Worm (Caenorhabditis elegans): Measurements from ENCODE around the gene nrps-1.
A peak's percentile ranks its signal among the peaks of the same experiment; 100 is the strongest.

Gene nrps-1

DNA sequence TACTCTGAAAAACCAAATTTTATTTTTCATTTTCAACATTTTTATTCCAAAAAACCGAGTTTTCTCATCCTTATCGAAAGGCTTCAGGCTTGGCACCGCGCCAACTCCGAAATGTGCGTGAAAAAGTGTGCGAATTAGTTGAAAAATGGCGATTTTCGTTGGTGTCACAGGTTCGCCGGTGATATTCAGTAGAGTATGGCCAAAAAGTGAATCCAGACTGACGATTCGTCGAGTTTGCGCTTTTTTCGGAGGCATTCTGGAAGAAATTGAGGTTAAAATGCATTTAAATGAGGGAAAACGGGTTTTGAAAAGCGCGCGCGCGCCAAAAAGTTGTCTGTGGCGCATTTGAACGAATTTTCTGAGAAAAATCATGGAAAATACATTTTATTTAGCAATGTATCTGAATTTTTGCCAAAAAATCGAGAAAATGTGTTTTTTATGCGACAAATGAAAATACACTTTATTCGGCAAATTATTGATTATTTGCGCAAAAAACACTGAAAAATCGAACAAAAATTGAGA, 10.9 kb upstream of the nrps-1 start, which contains the start of the genes Y66D12A.16 and such-1:
TSS of gene Y66D12A.16 (plus strand) at position 51 of the 522 bp plus-strand sequence.
TSS of gene such-1 (minus strand) at position 256 of the 522 bp plus-strand sequence.
- no peak for TF ChIP-seq dao-5 (tag; optimal IDR thresholded peaks at IDR 0.05)
- no peak for TF ChIP-seq W03F9.2 (tag; optimal IDR thresholded peaks at IDR 0.05)
- no peak for TF ChIP-seq him-1 (tag; optimal IDR thresholded peaks at IDR 0.05)

DNA sequence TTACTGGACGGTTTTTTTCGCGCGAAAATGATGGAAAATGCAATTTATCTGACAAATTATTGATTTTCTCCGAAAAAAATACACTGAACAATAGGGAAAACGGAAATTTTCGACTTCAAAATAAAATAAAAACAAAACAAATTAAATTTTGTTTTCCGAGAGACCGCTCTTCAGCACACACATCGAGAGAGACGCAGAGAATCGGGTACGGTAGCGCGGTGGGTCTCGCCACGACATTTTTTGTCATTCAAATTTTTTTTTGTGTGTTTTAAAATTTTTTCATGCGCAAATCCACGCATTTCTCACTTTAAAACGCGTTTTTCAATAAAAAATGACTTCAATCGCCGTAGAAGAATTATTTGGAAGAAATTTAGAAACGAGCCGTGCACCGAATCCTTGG, 10.4 kb upstream of the nrps-1 start:
- TF ChIP-seq him-1 (tag; optimal IDR thresholded peaks at IDR 0.05) (no peak), dao-5 (tag; optimal IDR thresholded peaks at IDR 0.05) (no peak), W03F9.2 (tag; optimal IDR thresholded peaks at IDR 0.05) (peak; percentile 58)

DNA sequence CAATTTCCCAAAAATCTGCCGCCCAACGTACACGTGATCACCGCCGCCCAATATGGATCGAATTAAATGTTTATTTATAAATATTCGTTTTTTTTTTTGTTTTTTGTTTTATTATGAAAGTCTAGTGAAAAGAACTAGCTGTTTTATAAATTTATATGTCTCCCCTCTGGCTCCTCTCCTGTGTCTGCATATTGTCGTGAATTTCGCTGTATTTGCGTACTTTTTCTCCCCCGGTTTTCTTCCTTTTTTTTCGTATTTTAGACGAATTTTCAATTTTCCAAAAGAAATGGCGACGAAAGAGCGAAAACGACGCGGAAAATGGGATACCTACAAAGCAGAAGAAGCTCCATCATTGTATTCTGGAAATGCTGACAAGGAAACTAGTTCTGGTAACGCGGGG, 8.1 kb upstream of the nrps-1 start, which contains the start of gene xpb-1:
TSS of gene xpb-1 (plus strand) at position 262 of the 400 bp plus-strand sequence.
- TF ChIP-seq him-1 (tag; optimal IDR thresholded peaks at IDR 0.05) (no peak), W03F9.2 (tag; optimal IDR thresholded peaks at IDR 0.05) (peak; percentile 3), dao-5 (tag; optimal IDR thresholded peaks at IDR 0.05) (no peak)

DNA sequence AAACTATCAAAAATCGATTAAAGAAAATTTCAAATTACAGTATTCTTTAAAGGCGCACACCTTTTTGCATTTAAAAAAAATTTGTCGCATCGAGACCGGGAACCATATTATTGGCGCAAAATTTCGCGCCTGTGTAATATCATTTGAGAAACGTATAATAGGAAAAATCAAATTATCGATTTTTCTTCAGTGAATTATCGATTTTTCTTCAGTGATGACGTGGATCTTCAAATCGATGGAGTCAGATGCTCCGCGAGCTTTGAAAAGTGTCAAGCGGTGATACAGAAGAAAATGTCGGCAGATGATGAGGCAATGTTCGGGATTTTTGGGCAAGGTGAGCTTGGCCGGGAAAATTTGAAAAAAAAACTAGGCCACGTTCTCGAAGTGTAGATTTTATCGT, 979 bp downstream of the nrps-1 start:
- TF ChIP-seq dao-5 (tag; optimal IDR thresholded peaks at IDR 0.05) (no peak), him-1 (tag; optimal IDR thresholded peaks at IDR 0.05) (no peak), W03F9.2 (tag; optimal IDR thresholded peaks at IDR 0.05) (no peak)

DNA sequence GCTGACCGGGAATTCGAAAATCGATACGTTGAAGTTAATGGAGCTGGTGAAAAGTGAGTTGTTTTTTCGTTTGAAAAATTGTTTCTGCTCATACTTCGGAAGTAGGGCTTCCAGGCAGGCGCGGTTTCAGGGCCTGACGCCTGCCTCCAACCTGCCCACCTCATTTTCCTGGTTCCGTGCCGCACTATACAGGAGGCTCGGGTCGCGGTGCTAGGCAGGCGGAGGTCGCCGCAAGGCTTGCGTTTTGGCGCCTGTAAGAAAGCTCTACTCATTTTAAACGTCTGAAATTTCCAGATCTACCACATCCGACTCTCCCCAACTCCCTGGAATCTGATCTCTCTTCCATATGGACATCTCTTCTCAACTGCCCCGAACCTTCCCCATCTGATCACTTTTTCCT, 10.5 kb downstream of the nrps-1 start:
- TF ChIP-seq him-1 (tag; optimal IDR thresholded peaks at IDR 0.05) (no peak), dao-5 (tag; optimal IDR thresholded peaks at IDR 0.05) (no peak), W03F9.2 (tag; optimal IDR thresholded peaks at IDR 0.05) (no peak)

DNA sequence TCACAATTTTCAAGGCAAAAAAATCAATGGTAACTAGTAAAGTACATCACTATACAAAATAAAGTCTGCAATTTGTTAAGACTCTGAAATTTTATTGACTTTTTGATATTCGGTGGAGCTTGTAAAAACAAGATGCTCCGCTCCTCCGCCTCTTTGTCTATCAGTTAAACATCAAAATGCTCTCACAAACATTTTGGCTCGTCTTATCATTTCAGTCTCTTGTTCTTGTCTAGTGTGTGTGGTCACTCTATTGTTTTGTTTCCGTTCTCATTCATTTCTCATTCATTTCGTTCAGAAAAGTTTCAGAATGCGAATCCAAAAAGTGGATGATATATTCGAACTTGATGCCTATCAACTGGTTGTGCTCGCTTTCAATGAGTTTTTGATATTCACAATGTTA, 13.6 kb downstream of the nrps-1 start, which contains the start of gene Y66D12A.13:
TSS of gene Y66D12A.13 (plus strand) at position 301 of the 400 bp plus-strand sequence.
- TF ChIP-seq W03F9.2 (tag; optimal IDR thresholded peaks at IDR 0.05) (no peak), him-1 (tag; optimal IDR thresholded peaks at IDR 0.05) (no peak), dao-5 (tag; optimal IDR thresholded peaks at IDR 0.05) (no peak)

DNA sequence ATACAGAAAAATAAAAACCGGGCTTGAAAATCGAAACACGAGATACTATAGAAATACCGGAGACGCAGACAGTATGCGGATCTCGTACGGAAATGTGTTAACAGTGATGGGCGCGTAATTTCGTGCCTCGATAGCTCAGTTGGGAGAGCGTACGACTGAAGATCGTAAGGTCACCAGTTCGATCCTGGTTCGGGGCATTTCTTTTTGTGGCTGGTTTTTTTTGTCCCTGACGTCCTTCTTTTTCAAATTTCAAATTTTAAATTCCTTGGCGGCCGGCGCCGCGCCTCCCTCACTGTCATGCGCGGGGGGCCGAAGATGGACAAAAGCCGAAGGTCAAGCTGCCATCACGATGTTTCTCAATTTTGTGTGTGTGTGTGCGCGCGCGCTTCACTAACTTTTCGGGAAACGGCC, 20.2 kb downstream of the nrps-1 start:
- TF ChIP-seq dao-5 (tag; optimal IDR thresholded peaks at IDR 0.05), result no peak
- no peak for TF ChIP-seq W03F9.2 (tag; optimal IDR thresholded peaks at IDR 0.05)
- TF ChIP-seq him-1 (tag; optimal IDR thresholded peaks at IDR 0.05), result no peak

DNA sequence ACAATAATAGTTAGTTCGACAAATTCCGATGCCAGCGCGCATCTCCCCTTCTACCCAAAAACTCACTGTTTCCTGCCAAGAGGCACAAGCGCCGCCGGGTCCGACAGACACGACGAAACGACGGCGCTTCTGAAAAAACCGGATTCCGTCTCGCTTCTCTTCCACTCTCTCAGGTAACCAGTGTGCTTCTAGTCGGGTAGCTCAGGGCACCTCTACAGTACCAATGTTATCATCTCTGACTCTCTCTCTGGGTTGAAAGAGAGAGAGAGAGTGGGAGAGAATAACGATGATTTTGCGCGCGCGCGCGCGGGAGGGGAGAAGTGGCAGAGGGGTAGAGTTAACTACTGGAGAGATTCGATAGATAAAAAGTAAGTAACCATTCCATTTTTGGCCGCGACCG, 22.4 kb downstream of the nrps-1 start:
- TF ChIP-seq dao-5 (tag; optimal IDR thresholded peaks at IDR 0.05), result no peak
- TF ChIP-seq him-1 (tag; optimal IDR thresholded peaks at IDR 0.05), result no peak
- TF ChIP-seq W03F9.2 (tag; optimal IDR thresholded peaks at IDR 0.05), result no peak

DNA sequence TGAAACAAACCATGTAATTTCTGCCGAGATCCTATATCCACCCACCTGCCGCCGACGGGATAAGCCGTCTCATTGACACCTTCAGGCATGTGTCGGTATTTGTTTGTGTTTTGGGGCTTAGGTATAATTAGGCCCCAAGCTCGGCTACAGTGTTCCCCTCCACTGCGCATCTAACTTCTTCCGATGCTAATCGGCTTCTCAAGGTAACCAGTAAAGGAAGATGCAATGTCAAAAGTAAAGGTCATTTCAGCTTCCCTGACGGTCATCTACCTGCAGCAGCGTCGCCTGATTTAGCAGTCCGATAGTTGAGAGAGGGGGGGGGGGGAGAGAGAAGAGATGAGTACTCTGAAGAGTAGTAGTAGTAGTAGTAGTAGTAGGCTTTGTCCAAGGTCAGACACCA, 23.8 kb downstream of the nrps-1 start:
- no peak for TF ChIP-seq W03F9.2 (tag; optimal IDR thresholded peaks at IDR 0.05)
- TF ChIP-seq him-1 (tag; optimal IDR thresholded peaks at IDR 0.05), result no peak
- TF ChIP-seq dao-5 (tag; optimal IDR thresholded peaks at IDR 0.05), result no peak

DNA sequence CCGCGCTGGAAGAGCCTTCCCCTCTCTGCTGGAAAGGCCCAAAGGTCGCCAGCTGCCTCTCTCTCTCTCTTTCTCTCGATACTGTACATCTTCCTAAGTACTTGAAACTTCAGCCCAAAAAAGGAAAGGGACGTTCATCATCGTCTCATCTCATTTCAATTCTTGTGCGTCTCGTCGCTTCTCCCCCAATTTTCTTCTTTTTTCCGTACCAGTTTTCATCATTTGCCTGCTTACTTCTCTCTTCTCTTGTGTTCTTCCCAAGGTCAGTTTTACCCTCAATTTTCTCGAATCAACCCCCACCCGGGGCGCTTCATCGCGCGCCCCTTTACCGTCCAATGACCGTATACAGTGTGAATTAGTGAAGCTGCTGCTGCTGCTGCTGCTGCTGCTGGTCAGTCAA, 25.2 kb downstream of the nrps-1 start:
- TF ChIP-seq dao-5 (tag; optimal IDR thresholded peaks at IDR 0.05) (no peak), him-1 (tag; optimal IDR thresholded peaks at IDR 0.05) (no peak), W03F9.2 (tag; optimal IDR thresholded peaks at IDR 0.05) (no peak)

DNA sequence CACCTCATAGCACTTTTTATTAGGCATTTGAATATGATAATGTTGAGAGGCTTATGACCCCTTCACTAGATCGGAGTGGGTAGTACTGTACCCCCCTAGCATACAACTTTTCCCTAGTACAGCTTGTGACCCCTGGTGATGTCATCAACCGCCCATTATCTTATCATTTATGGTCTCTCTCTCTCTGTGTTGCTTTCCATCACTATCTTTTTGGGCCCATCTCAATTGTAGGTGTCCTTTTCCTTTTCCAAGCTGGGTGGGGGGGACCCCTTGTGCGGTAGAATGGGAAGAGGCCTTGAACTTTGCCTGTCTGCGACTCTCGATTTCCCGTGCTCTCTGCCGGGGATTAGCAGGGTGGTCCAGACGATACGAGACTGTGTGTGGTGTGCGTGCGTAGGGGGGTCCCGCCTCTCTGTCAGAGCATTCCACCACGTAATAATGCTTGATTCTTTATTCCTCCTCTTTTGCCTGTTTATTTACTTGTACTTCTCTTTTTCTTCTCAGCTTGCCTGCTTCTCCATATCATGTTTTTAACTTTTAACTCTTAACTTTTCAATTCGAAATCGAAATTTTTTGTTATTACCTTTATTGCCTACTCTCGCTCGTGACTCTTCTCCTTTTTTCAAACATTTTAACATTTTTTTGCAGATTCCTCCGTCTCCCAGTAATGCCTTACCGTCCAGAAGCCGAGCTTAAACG, 26.2 kb downstream of the nrps-1 start, which contains the start of gene ztf-29:
TSS of gene ztf-29 (plus strand) at position 649 of the 699 bp plus-strand sequence.
- TF ChIP-seq him-1 (tag; optimal IDR thresholded peaks at IDR 0.05), result no peak
- no peak for TF ChIP-seq W03F9.2 (tag; optimal IDR thresholded peaks at IDR 0.05)
- no peak for TF ChIP-seq dao-5 (tag; optimal IDR thresholded peaks at IDR 0.05)

DNA sequence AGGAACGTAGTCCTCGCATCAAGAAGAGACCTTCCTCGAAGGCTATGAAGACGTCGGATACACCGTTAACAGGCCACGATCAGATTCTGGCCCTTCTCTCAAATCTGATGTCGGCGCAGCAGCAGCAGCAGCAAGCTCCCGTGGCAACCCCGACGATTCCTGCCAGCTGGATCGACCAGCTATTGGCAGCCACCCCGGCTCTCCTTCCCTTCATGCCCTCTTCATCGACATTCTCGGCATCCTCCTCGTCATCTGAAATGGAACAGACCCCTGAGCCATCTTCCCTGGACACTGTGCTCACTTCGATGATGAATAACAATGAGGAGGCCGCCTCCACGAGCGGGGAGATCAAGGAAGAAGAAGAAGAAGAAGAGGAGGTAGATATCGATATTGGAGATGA, 27.1 kb downstream of the nrps-1 start:
- TF ChIP-seq dao-5 (tag; optimal IDR thresholded peaks at IDR 0.05) (no peak), W03F9.2 (tag; optimal IDR thresholded peaks at IDR 0.05) (no peak), him-1 (tag; optimal IDR thresholded peaks at IDR 0.05) (no peak)

DNA sequence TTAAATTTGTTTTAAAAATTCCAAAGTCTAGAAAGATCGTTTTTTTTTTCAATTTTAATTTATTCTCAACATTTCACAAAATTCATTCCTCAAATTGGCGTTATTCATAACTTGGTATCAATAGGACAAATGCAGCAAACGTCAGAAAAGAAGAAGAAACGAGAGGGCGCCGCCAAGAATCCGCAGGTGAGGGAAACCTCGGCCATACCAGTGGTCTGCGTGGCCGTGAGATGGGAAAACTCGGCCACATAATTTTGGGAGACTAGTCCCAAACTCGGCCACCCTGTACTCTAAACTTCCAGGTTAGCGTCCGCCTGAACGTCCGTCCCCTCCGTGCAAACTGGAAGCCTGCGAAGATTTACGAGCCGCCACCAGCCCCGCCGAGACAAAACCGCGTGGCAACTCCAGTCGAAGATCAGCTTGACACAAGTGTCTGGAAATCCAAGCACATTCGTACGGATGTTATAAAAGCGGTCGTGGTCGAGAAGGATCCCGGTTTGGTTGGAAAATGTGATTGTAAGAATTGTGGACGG, 29.0 kb downstream of the nrps-1 start, which contains the start of gene Y66D12A.11:
TSS of gene Y66D12A.11 (plus strand) at position 51 of the 533 bp plus-strand sequence.
- no peak for TF ChIP-seq him-1 (tag; optimal IDR thresholded peaks at IDR 0.05)

DNA sequence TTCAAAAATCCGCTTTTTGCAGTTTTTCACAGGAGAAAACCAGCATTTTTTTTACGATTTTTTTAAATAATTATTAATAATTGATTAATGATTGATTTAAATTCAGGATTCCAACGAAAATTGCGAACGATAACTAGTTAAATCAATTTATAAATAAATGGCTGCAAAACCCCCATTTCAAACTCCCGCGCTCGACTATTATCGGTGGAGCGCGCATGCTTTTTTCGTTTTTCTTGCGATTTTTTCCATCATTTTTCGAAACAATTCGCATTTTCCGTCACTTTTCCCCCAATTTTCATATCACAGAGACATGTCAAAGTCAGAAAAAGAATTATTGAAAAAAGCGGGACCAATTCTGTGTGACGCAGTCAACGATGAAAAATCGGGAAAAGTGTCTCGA, 31.1 kb downstream of the nrps-1 start, which contains the start of gene Y66D12A.10:
TSS of gene Y66D12A.10 (plus strand) at position 273 of the 400 bp plus-strand sequence.
- TF ChIP-seq W03F9.2 (tag; optimal IDR thresholded peaks at IDR 0.05) (no peak), him-1 (tag; optimal IDR thresholded peaks at IDR 0.05) (no peak), dao-5 (tag; optimal IDR thresholded peaks at IDR 0.05) (no peak)
